Fruit fly (Drosophila melanogaster): Measurements from ENCODE around the gene tal-2A.

tal-2A gene

dm6 chr3R:13794666-13795055, 18.2 kb upstream of the tal-2A start (continued):
- TF ChIP-seq CG18262 (tag; optimal IDR thresholded peaks at IDR 0.05) (peak; percentile 16), tap (tag; optimal IDR thresholded peaks at IDR 0.05) (no peak), CG11560 (tag; IDR thresholded peaks at IDR 0.05) (no peak), GATAe (GFP tag; conservative IDR thresholded peaks at IDR 0.05) (no peak), Lpt (GFP tag; optimal IDR thresholded peaks at IDR 0.05) (no peak), bsh (GFP tag; optimal IDR thresholded peaks at IDR 0.05) (peak in 1 of 2 experiments; percentile 14), mam (GFP tag; optimal IDR thresholded peaks at IDR 0.05) (no peak), Hmx (GFP tag; optimal IDR thresholded peaks at IDR 0.05) (no peak), CG34422 (GFP tag; IDR thresholded peaks at IDR 0.05) (no peak), D19B (GFP tag; optimal IDR thresholded peaks at IDR 0.05) (no peak), CG18599 (GFP tag; optimal IDR thresholded peaks at IDR 0.05) (no peak), CG8281 (tag; optimal IDR thresholded peaks at IDR 0.05) (peak; percentile 1), Trl (optimal IDR thresholded peaks at IDR 0.05) (peak; percentile 89), Trl (GFP tag; optimal IDR thresholded peaks at IDR 0.05) (no peak), CG9797 (GFP tag; optimal IDR thresholded peaks at IDR 0.05) (no peak), Dad (GFP tag; optimal IDR thresholded peaks at IDR 0.05) (no peak), Sox102F (GFP tag; optimal IDR thresholded peaks at IDR 0.05) (no peak), sr (GFP tag; IDR thresholded peaks at IDR 0.05) (no peak), CG13287 (GFP tag; IDR thresholded peaks at IDR 0.05; ENCODE audit: partially characterized antibody) (no peak), Eip74EF (GFP tag; optimal IDR thresholded peaks at IDR 0.05) (peak; percentile 23 to 99), abd-A (tag; optimal IDR thresholded peaks at IDR 0.05) (peak; percentile 61), CG8924 (tag; optimal IDR thresholded peaks at IDR 0.05) (peak; percentile 50)

dm6 chr3R:13796071-13796470, 16.8 kb upstream of the tal-2A start:
- TF ChIP-seq croc (GFP tag; conservative IDR thresholded peaks at IDR 0.05), result no peak
- TF ChIP-seq az2 (GFP tag; optimal IDR thresholded peaks at IDR 0.05), result peak; percentile 21
- no peak for TF ChIP-seq D19B (GFP tag; optimal IDR thresholded peaks at IDR 0.05)
- peak in 1 of 2 experiments; percentile 85 for TF ChIP-seq bsh (GFP tag; optimal IDR thresholded peaks at IDR 0.05)
- peak; percentile 39 for TF ChIP-seq PHDP (tag; optimal IDR thresholded peaks at IDR 0.05)
- TF ChIP-seq Dfd (GFP tag; optimal IDR thresholded peaks at IDR 0.05), result no peak
- peak; percentile 40 for TF ChIP-seq Drgx (GFP tag; IDR thresholded peaks at IDR 0.05)
- TF ChIP-seq CG12659 (GFP tag; optimal IDR thresholded peaks at IDR 0.05), result no peak
- TF ChIP-seq CG10267 (tag; optimal IDR thresholded peaks at IDR 0.05), result peak; percentile 39
- TF ChIP-seq Atf6 (GFP tag; IDR thresholded peaks at IDR 0.05), result no peak
- TF ChIP-seq D (optimal IDR thresholded peaks at IDR 0.05), result no peak
- peak; percentile 48 for TF ChIP-seq D (GFP tag; optimal IDR thresholded peaks at IDR 0.05)
- TF ChIP-seq pan (optimal IDR thresholded peaks at IDR 0.05), result no peak
- TF ChIP-seq pan (GFP tag; optimal IDR thresholded peaks at IDR 0.05 in 1 of 2, IDR thresholded peaks at IDR 0.05 in 1 of 2), result no peak
- TF ChIP-seq E2f1 (GFP tag; IDR thresholded peaks at IDR 0.05), result no peak
- TF ChIP-seq ci (GFP tag; IDR thresholded peaks at IDR 0.05), result 0 out of 3 replicates have a peak, but pooled peaks have one; percentile 9
- no peak for TF ChIP-seq BtbVII (GFP tag; optimal IDR thresholded peaks at IDR 0.05)
- TF ChIP-seq CG15073 (GFP tag; optimal IDR thresholded peaks at IDR 0.05), result no peak
- no peak for TF ChIP-seq CG10366 (GFP tag; IDR thresholded peaks at IDR 0.05)
- peak; percentile 66 for TF ChIP-seq CG17829 (tag; optimal IDR thresholded peaks at IDR 0.05)
- peak; percentile 30 for TF ChIP-seq nerfin-1 (tag; optimal IDR thresholded peaks at IDR 0.05)
- TF ChIP-seq eve (GFP tag; optimal IDR thresholded peaks at IDR 0.05), result peak in 1 of 2 experiments; percentile 57
- peak; percentile 69 for TF ChIP-seq gem (tag; optimal IDR thresholded peaks at IDR 0.05)
- TF ChIP-seq Jarid2 (GFP tag; optimal IDR thresholded peaks at IDR 0.05), result peak; percentile 12
- TF ChIP-seq CG4424 (GFP tag; optimal IDR thresholded peaks at IDR 0.05), result peak; percentile 11
- TF ChIP-seq CG12391 (tag; optimal IDR thresholded peaks at IDR 0.05), result peak; percentile 40
- peak; percentile 31 for TF ChIP-seq CG33557 (GFP tag; optimal IDR thresholded peaks at IDR 0.05)
- no peak for TF ChIP-seq CG1832 (GFP tag; optimal IDR thresholded peaks at IDR 0.05)
- no peak for TF ChIP-seq CG11398 (GFP tag; optimal IDR thresholded peaks at IDR 0.05)
- no peak for TF ChIP-seq mam (GFP tag; optimal IDR thresholded peaks at IDR 0.05)
- TF ChIP-seq sens (GFP tag), result peak; percentile 63
- no peak for TF ChIP-seq tap (tag; optimal IDR thresholded peaks at IDR 0.05)
- TF ChIP-seq ATbp (GFP tag; optimal IDR thresholded peaks at IDR 0.05), result peak; percentile 45

All from whole organism, embryonic.